Fruit fly (Drosophila melanogaster): Measurements from ENCODE around the gene CG14416.

CG14416 gene

dm6 chrX:2860955-2861354 lies 11.7 kb downstream of the CG14416 start (continued):
- TF ChIP-seq CG6813 (GFP tag; optimal IDR thresholded peaks at IDR 0.05) (peak; percentile 26), MBD-R2 (GFP tag; IDR thresholded peaks at IDR 0.05) (0 out of 2 replicates have a peak, but pooled peaks have one; percentile 17), fd96Cb (tag; optimal IDR thresholded peaks at IDR 0.05) (peak; percentile 40), CG7556 (GFP tag; optimal IDR thresholded peaks at IDR 0.05) (peak; percentile 37), CG12942 (GFP tag; optimal IDR thresholded peaks at IDR 0.05) (peak; percentile 3), Eip74EF (GFP tag; optimal IDR thresholded peaks at IDR 0.05) (no peak), Oli (tag; optimal IDR thresholded peaks at IDR 0.05) (peak; percentile 35), C15 (GFP tag; IDR thresholded peaks at IDR 0.05) (no peak), sima (GFP tag; optimal IDR thresholded peaks at IDR 0.05) (no peak), CG2889 (GFP tag; IDR thresholded peaks at IDR 0.05) (no peak), Sry-δ (GFP tag; optimal IDR thresholded peaks at IDR 0.05) (no peak), CG9797 (GFP tag; optimal IDR thresholded peaks at IDR 0.05) (no peak), Deaf1 (tag; optimal IDR thresholded peaks at IDR 0.05) (no peak), YL-1 (GFP tag; optimal IDR thresholded peaks at IDR 0.05) (no peak), CG9727 (GFP tag; optimal IDR thresholded peaks at IDR 0.05) (peak; percentile 11), Doc3 (GFP tag; IDR thresholded peaks at IDR 0.05; ENCODE audit: partially characterized antibody) (no peak), CG10654 (GFP tag; optimal IDR thresholded peaks at IDR 0.05) (peak; percentile 1), ac (GFP tag; optimal IDR thresholded peaks at IDR 0.05) (no peak), chif (GFP tag; optimal IDR thresholded peaks at IDR 0.05) (peak in 1 of 2 experiments; percentile 23), toy (GFP tag; IDR thresholded peaks at IDR 0.05) (no peak), CG3838 (GFP tag; optimal IDR thresholded peaks at IDR 0.05) (no peak), CG7839 (tag; optimal IDR thresholded peaks at IDR 0.05) (peak; percentile 52), CG4617 (GFP tag; optimal IDR thresholded peaks at IDR 0.05; ENCODE audit: borderline replicate concordance) (no peak), Asciz (GFP tag; optimal IDR thresholded peaks at IDR 0.05) (no peak), Aef1 (GFP tag; IDR thresholded peaks at IDR 0.05) (peak; percentile 31; the same call in 1 of the 3 replicates), psq (GFP tag; optimal IDR thresholded peaks at IDR 0.05) (no peak), sens-2 (GFP tag; IDR thresholded peaks at IDR 0.05) (no peak), vvl (GFP tag; IDR thresholded peaks at IDR 0.05) (peak; percentile 57; the same call in 1 of the 2 replicates), Elba2 (GFP tag; optimal IDR thresholded peaks at IDR 0.05) (no peak), Ada2b (GFP tag; IDR thresholded peaks at IDR 0.05) (0 out of 2 replicates have a peak, but pooled peaks have one; percentile 24), corto (GFP tag; optimal IDR thresholded peaks at IDR 0.05) (no peak), lab (GFP tag; optimal IDR thresholded peaks at IDR 0.05) (peak; percentile 77), ash1 (GFP tag; optimal IDR thresholded peaks at IDR 0.05) (no peak), Doc2 (GFP tag; IDR thresholded peaks at IDR 0.05) (no peak), sim (GFP tag; IDR thresholded peaks at IDR 0.05) (no peak), dysf (GFP tag; IDR thresholded peaks at IDR 0.05) (peak; percentile 62; the same call in 2 of the 3 replicates), ken (GFP tag; IDR thresholded peaks at IDR 0.05) (0 out of 3 replicates have a peak, but pooled peaks have one; percentile 10), CG8944 (GFP tag; optimal IDR thresholded peaks at IDR 0.05) (peak; percentile 31), unpg (GFP tag; optimal IDR thresholded peaks at IDR 0.05) (peak; percentile 40), CG31224 (GFP tag; IDR thresholded peaks at IDR 0.05) (no peak), scrt (GFP tag; optimal IDR thresholded peaks at IDR 0.05) (peak; percentile 21), Lhr (GFP tag; optimal IDR thresholded peaks at IDR 0.05) (no peak), Gsc (GFP tag; IDR thresholded peaks at IDR 0.05) (no peak), Awh (GFP tag; IDR thresholded peaks at IDR 0.05) (no peak), CG5245 (GFP tag; optimal IDR thresholded peaks at IDR 0.05) (no peak), h (optimal IDR thresholded peaks at IDR 0.05) (no peak), onecut (GFP tag; IDR thresholded peaks at IDR 0.05) (no peak; the same call in 1 of the 2 replicates), Atf3 (GFP tag; optimal IDR thresholded peaks at IDR 0.05) (no peak), CG17359 (tag; optimal IDR thresholded peaks at IDR 0.05) (peak; percentile 47), Kr (GFP tag; optimal IDR thresholded peaks at IDR 0.05) (no peak), prd (optimal IDR thresholded peaks at IDR 0.05) (no peak), prd (GFP tag; IDR thresholded peaks at IDR 0.05) (peak; percentile 42; the same call in 1 of the 3 replicates)
